Fruit fly (Drosophila melanogaster) S2 (cell line): ENCODE measurements around the gene EMC5.

Source experiments
- CG8478 ChIP-seq: fragments of >200 bp; optimal IDR thresholded peaks from 2 replicates; lab custom pipeline; 2018
- CTCF ChIP-seq, 2 experiments: fragments of >200 bp; optimal IDR thresholded peaks; 2 replicates each; lab custom pipeline; 2018

DNA sequence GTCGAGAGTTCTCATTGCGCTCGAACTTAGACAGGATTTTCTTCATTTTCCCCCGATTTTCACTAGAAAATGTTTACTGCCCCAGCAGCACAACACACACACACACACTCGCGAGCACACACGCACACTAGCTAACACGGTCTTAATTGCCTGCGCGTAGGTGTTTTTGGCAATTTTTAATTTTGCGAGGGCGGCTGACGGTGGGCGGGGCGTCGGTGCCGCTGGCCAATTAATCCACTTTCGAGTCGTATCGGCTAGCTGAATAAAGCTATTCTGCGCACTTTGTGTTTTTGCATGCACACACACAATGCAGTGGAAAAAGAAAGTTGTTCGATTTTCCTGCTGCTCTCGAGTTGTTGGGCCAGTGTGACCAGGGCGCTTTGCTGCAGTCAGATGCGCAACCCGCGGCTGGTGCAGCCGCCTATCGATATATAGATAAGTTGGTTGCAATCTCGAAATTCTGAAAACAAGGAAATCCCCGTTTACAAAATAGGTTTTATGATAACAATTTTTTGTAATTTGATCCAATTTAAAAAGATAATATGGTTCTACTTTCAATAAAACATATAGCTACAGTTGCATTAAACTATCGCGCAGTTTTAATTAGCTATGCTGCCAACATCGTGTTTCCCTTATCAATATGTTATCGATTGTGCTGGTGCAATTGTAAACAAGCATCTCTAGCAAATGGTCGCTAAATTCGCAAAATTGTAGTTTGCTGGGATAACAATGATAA lies 19.0 kb upstream of the EMC5 start, which contains the start of the genes Nak and Tango6:
- TF ChIP-seq CTCF (optimal IDR thresholded peaks at IDR 0.05; lab: Kevin White, UChicago): no peak
- no peak for TF ChIP-seq CG8478 (lab: Kevin White, UChicago)
